Fruit fly (Drosophila melanogaster) whole organism, embryonic: Measurements from ENCODE around the gene CG8564.

ENCODE experiments used
- CG10543 ChIP-seq: fragments of 200-800 bp; sonication (Bioruptor generic); optimal IDR thresholded peaks from 3 replicates; lab custom pipeline; 2017; ENCODE audit warnings: missing biosample characterization, mild to moderate bottlenecking, missing genetic modification characterization, moderate library complexity
- CG7745 ChIP-seq: fragments of 200-800 bp; sonication (Bioruptor generic); optimal IDR thresholded peaks from 2 replicates; lab custom pipeline; 2018; ENCODE audit warnings: missing biosample characterization, mild to moderate bottlenecking, missing genetic modification characterization, moderate library complexity
- CrebB ChIP-seq: fragments of 200-800 bp; sonication (Bioruptor generic); optimal IDR thresholded peaks from 3 replicates; lab custom pipeline; 2018; ENCODE audit warnings: missing biosample characterization, mild to moderate bottlenecking, missing genetic modification characterization
- esg ChIP-seq: fragments of 200-800 bp; sonication (Bioruptor generic); conservative IDR thresholded peaks from 2 replicates; pipeline ENCODE4 v1.3.6; 2022; ENCODE audit warnings: missing biosample characterization, missing genetic modification characterization
- tap ChIP-seq: fragments of 200-800 bp; optimal IDR thresholded peaks from 3 replicates; lab custom pipeline; 2019; ENCODE audit warnings: missing biosample characterization, mild to moderate bottlenecking, missing genetic modification characterization, moderate library complexity

DNA sequence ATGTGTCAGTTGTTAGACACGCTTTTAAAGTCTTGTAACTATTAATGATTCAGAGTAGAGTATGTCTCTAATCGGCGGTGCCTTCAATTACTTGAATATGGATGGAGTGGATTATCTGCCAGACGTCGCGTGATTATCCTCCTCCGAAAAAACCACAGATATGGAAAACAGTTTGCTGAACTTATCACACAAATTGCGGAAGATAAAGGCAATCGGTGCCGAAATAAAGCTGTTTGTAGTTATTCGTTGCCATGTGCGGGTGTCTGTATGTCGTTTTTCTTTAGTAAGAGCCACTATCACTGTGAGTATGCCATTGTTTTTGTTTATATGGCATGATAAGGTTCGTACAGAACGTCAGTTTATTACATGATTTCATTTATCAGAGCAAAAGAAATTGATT lies 43.7 kb downstream of the CG8564 start:
- TF ChIP-seq esg (GFP tag; lab: Robert Waterston, UW), result no peak
- TF ChIP-seq CG7745 (tag; lab: Kevin White, UChicago), result no peak
- TF ChIP-seq CrebB (tag; lab: Kevin White, UChicago), result no peak
- TF ChIP-seq tap (tag; lab: Kevin White, UChicago), result no peak
- no peak for TF ChIP-seq CG10543
